Worm (Caenorhabditis elegans) whole organism, L1 larva: Measurements from ENCODE around the gene nhr-135.
A peak's percentile ranks its signal among the peaks of the same experiment; 100 is the strongest.

ENCODE experiments used
- C16A3.4 ChIP-seq: fragments of 150-350 bp; optimal IDR thresholded peaks from 2 replicates; lab custom pipeline; 2014; ENCODE audit warnings: missing biosample characterization, missing genetic modification characterization
- F16B12.6 ChIP-seq: fragments of 150-350 bp; optimal IDR thresholded peaks from 2 replicates; lab custom pipeline; 2014; ENCODE audit warnings: missing biosample characterization, missing genetic modification characterization
- aha-1 ChIP-seq: fragments of 150-350 bp; optimal IDR thresholded peaks from 2 replicates; lab custom pipeline; 2014; ENCODE audit warnings: missing biosample characterization, missing genetic modification characterization
- ama-1 ChIP-seq: fragments of 150-350 bp; optimal IDR thresholded peaks from 2 replicates; lab custom pipeline; 2014
- ceh-63 ChIP-seq: fragments of 200-800 bp; sonication (Bioruptor generic); optimal IDR thresholded peaks from 2 replicates; lab custom pipeline; 2018; ENCODE audit warnings: mild to moderate bottlenecking, missing genetic modification characterization, missing compliant biosample characterization
- ceh-8 ChIP-seq: fragments of 200-800 bp; sonication (Bioruptor generic); optimal IDR thresholded peaks from 2 replicates; lab custom pipeline; 2018; ENCODE audit warnings: mild to moderate bottlenecking, missing genetic modification characterization, moderate library complexity, missing compliant biosample characterization
- dsc-1 ChIP-seq: sonication (generic microtip); optimal IDR thresholded peaks from 2 replicates; lab custom pipeline; 2016; ENCODE audit warnings: mild to moderate bottlenecking, missing genetic modification characterization, missing compliant biosample characterization
- efl-1 ChIP-seq, 4 experiments: fragments of 150-350 bp; optimal IDR thresholded peaks in 3 of 4; peaks in 1 of 4; 1 replicate in 1 of 4; 2 replicates in 3 of 4; lab custom pipeline; 2014; ENCODE audit warnings: missing biosample characterization in 2 of 4, missing genetic modification characterization in 2 of 4, missing genetic modification reagents in 2 of 4
- efl-3 ChIP-seq: fragments of 200-800 bp; sonication (Bioruptor generic); optimal IDR thresholded peaks from 2 replicates; lab custom pipeline; 2018; ENCODE audit warnings: mild to moderate bottlenecking, missing genetic modification characterization, missing compliant biosample characterization
- egl-13 ChIP-seq: sonication (generic microtip); optimal IDR thresholded peaks from 2 replicates; lab custom pipeline; 2016; ENCODE audit warnings: missing genotype, missing genetic modification reagents, missing genetic modification characterization, missing compliant biosample characterization
- egl-27 ChIP-seq, 2 experiments: fragments of 150-350 bp in 1 of 2; sonication (generic microtip); optimal IDR thresholded peaks; 3 replicates each; lab custom pipeline; 2017 to 2018; ENCODE audit warnings: missing biosample characterization in 2 of 2, missing genetic modification characterization in 2 of 2, missing genetic modification reagents in 2 of 2
- elt-2 ChIP-seq: sonication (generic microtip); optimal IDR thresholded peaks from 2 replicates; lab custom pipeline; 2016; ENCODE audit warnings: missing genetic modification characterization, mild to moderate bottlenecking, inconsistent platforms, missing compliant biosample characterization, missing genetic modification reagents
- elt-3 ChIP-seq, 6 experiments: fragments of 150-350 bp in 1 of 6; sonication (generic microtip); optimal IDR thresholded peaks; 2 replicates each; lab custom pipeline; 2017 to 2018; ENCODE audit warnings: missing biosample characterization in 6 of 6, missing genetic modification characterization in 6 of 6, inconsistent platforms in 1 of 6
- ets-5 ChIP-seq: fragments of 200-800 bp; sonication (Bioruptor generic); IDR thresholded peaks from 2 replicates; pipeline ENCODE4 v1.3.6; 2022; ENCODE audit warnings: missing genetic modification characterization, missing compliant biosample characterization
- fkh-10 ChIP-seq: sonication (generic microtip); optimal IDR thresholded peaks from 2 replicates; lab custom pipeline; 2017; ENCODE audit warnings: missing biosample characterization, missing genetic modification reagents, missing genetic modification characterization
- grh-1 ChIP-seq: fragments of 200-800 bp; sonication (Bioruptor generic); IDR thresholded peaks from 2 replicates; pipeline ENCODE4 v1.3.6; 2022; ENCODE audit warnings: missing genetic modification reagents, missing genetic modification characterization, missing compliant biosample characterization
- hlh-4 ChIP-seq: sonication (generic microtip); optimal IDR thresholded peaks from 2 replicates; lab custom pipeline; 2016; ENCODE audit warnings: mild to moderate bottlenecking, missing genetic modification characterization, missing compliant biosample characterization
- hpl-2 ChIP-seq: fragments of 150-350 bp; optimal IDR thresholded peaks from 2 replicates; lab custom pipeline; 2014; ENCODE audit warnings: missing biosample characterization, missing genetic modification reagents, missing genetic modification characterization
- lin-14 ChIP-seq: fragments of 200-800 bp; sonication (Bioruptor generic); optimal IDR thresholded peaks from 2 replicates; lab custom pipeline; 2018; ENCODE audit warnings: mild to moderate bottlenecking, missing genetic modification characterization, moderate library complexity, missing compliant biosample characterization
- lin-15B ChIP-seq: fragments of 150-350 bp; sonication (generic microtip); optimal IDR thresholded peaks from 3 replicates; lab custom pipeline; 2014; ENCODE audit warnings: missing biosample characterization, missing genetic modification characterization
- lsy-2 ChIP-seq, 2 experiments: fragments of 150-350 bp; optimal IDR thresholded peaks; 2 replicates each; lab custom pipeline; 2014; ENCODE audit warnings: missing biosample characterization in 2 of 2, missing genetic modification characterization in 2 of 2
- mdl-1 ChIP-seq, 2 experiments: fragments of 150-350 bp; optimal IDR thresholded peaks; 2 replicates each; lab custom pipeline; 2014 to 2017; ENCODE audit warnings: missing biosample characterization in 2 of 2, missing genetic modification characterization in 2 of 2, inconsistent platforms in 1 of 2
- mep-1 ChIP-seq: fragments of 150-350 bp; optimal IDR thresholded peaks from 2 replicates; lab custom pipeline; 2014; ENCODE audit warnings: missing biosample characterization, missing genetic modification characterization
- nhr-11 ChIP-seq: fragments of 150-350 bp; optimal IDR thresholded peaks from 2 replicates; lab custom pipeline; 2014; ENCODE audit warnings: missing biosample characterization, missing genetic modification characterization
- nhr-19 ChIP-seq: fragments of 200-800 bp; sonication (Bioruptor generic); conservative IDR thresholded peaks from 2 replicates; pipeline ENCODE4 v1.3.6; 2022; ENCODE audit warnings: missing genetic modification characterization, missing compliant biosample characterization
- nhr-20 ChIP-seq: sonication (generic microtip); optimal IDR thresholded peaks from 2 replicates; lab custom pipeline; 2016; ENCODE audit warnings: mild to moderate bottlenecking, missing genetic modification characterization, missing compliant biosample characterization
- nhr-71 ChIP-seq: sonication (generic microtip); optimal IDR thresholded peaks from 2 replicates; lab custom pipeline; 2016; ENCODE audit warnings: mild to moderate bottlenecking, missing genetic modification characterization, moderate library complexity, missing compliant biosample characterization
- nhr-77 ChIP-seq: fragments of 150-350 bp; optimal IDR thresholded peaks from 2 replicates; lab custom pipeline; 2014; ENCODE audit warnings: missing biosample characterization, missing genetic modification characterization
- nhr-84 ChIP-seq: sonication (generic microtip); optimal IDR thresholded peaks from 2 replicates; lab custom pipeline; 2017; ENCODE audit warnings: missing biosample characterization, missing genetic modification characterization
- nhr-85 ChIP-seq: sonication (generic microtip); peaks from one replicate; lab custom pipeline; 2016; ENCODE audit warnings: missing genetic modification characterization, inconsistent platforms, missing compliant biosample characterization
- nhr-90 ChIP-seq: sonication (generic microtip); optimal IDR thresholded peaks from 2 replicates; lab custom pipeline; 2016; ENCODE audit warnings: mild to moderate bottlenecking, missing genetic modification characterization, missing compliant biosample characterization; ENCODE audit not compliant: poor library complexity
- pqm-1 ChIP-seq: sonication (generic microtip); optimal IDR thresholded peaks from 3 replicates; lab custom pipeline; 2017; ENCODE audit warnings: missing biosample characterization, missing genetic modification characterization
- snpc-4 ChIP-seq: fragments of 150-350 bp; optimal IDR thresholded peaks from 2 replicates; lab custom pipeline; 2014; ENCODE audit warnings: missing biosample characterization, missing genetic modification characterization
- sup-37 ChIP-seq: fragments of 200-800 bp; sonication (Bioruptor generic); optimal IDR thresholded peaks from 2 replicates; lab custom pipeline; 2018; ENCODE audit warnings: mild to moderate bottlenecking, missing genetic modification characterization, missing compliant biosample characterization
- tbx-2 ChIP-seq: sonication (generic microtip); optimal IDR thresholded peaks from 2 replicates; lab custom pipeline; 2016; ENCODE audit warnings: missing genetic modification characterization, missing compliant biosample characterization
- tlp-1 ChIP-seq: fragments of 150-350 bp; optimal IDR thresholded peaks from 2 replicates; lab custom pipeline; 2014; ENCODE audit warnings: missing biosample characterization, missing genetic modification characterization
- unc-130 ChIP-seq: fragments of 150-350 bp; optimal IDR thresholded peaks from 2 replicates; lab custom pipeline; 2017; ENCODE audit warnings: missing biosample characterization, missing genetic modification characterization, inconsistent platforms
- vab-15 ChIP-seq: sonication (generic microtip); optimal IDR thresholded peaks from 2 replicates; lab custom pipeline; 2017; ENCODE audit warnings: missing genotype, mild to moderate bottlenecking, missing genetic modification characterization, missing compliant biosample characterization
- ztf-11 ChIP-seq, 2 experiments: sonication (generic microtip); optimal IDR thresholded peaks; 2 replicates each; lab custom pipeline; 2016 to 2017; ENCODE audit warnings: missing genetic modification characterization in 2 of 2, missing biosample characterization in 1 of 2, missing compliant biosample characterization in 1 of 2

The nhr-135 gene

DNA sequence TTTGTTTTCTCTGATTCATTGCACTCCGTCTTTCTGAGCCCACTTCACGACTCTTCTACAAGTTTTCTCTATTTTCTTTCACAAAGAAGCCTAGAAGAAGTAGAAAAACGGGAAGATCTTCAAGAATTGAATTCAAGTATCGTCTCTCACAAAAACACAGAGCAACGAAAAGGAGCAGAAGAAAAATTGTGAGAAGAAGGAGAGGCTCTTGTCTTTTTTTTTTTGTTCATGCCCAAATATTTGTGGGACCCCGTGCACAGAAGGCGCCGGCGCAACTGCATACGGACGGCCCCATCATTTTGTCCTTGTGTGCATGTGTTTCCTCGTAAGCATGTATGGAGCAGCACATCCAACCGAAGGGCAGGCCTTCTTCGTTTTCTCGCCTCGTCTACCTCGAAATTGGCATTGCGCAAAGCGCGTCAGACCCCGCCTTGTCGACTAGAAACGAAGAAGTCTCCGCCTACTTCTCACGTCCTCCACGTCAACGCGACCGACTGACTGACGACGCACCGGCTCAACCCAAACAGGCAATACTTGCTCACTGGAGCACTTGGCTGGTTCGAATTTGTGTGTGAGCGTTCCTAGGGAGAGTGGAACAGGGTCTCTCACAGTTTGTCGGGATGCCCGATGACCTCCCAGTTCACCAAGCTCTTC lies 13.1 kb upstream of the nhr-135 start:
- TF ChIP-seq F16B12.6 (tag; lab: Kevin White, UChicago): no peak
- peak; percentile 60 for TF ChIP-seq fkh-10 (GFP tag; lab: Kevin White, UChicago)
- TF ChIP-seq elt-3 (tag; optimal IDR thresholded peaks at IDR 0.05; lab: Kevin White, UChicago): no peak
- no peak for TF ChIP-seq ets-5 (GFP tag; lab: Robert Waterston, UW)
- no peak for TF ChIP-seq efl-1 (optimal IDR thresholded peaks at IDR 0.05; lab: Kevin White, UChicago)
- TF ChIP-seq efl-1 (GFP tag; optimal IDR thresholded peaks at IDR 0.05 in 1 of 2; lab: Kevin White, UChicago): no peak
- TF ChIP-seq lin-14 (GFP tag; lab: Kevin White, UChicago): peak; percentile 44
- TF ChIP-seq, all 84 proteins: peak for 2

DNA sequence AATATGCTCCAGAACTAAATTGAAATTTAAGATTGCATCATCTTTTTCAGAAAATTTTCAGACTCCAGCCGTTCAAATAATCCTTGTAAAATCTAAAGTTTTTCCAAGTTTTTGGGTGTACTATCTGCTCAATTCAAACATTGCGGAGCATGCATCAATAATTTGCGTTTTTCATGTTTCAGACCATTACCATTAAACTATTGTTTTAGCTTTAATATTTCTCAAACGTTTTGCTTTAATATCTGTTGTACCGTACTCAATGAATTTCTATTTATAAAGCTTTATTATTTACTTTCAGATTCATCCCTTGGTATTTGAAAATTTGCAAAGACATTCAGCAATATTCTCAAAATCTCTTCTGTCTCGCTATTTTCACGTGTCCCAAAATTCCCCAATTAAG lies 9.7 kb upstream of the nhr-135 start, which contains the start of gene odr-2:
TSS of gene odr-2 (plus strand) at position 301 of the 400 bp plus-strand sequence.
- no peak for TF ChIP-seq vab-15 (tag; lab: Kevin White, UChicago)
- TF ChIP-seq sup-37 (GFP tag; lab: Kevin White, UChicago): no peak
- TF ChIP-seq grh-1 (GFP tag; lab: Robert Waterston, UW): no peak
- no peak for TF ChIP-seq fkh-10 (GFP tag; lab: Kevin White, UChicago)
- no peak for TF ChIP-seq C16A3.4
- no peak for TF ChIP-seq lin-15B (tag; lab: Kevin White, UChicago)
- TF ChIP-seq ceh-63 (GFP tag; lab: Kevin White, UChicago): no peak
- TF ChIP-seq lin-14 (GFP tag; lab: Kevin White, UChicago): no peak
- no peak for TF ChIP-seq pqm-1
- no peak for TF ChIP-seq ceh-8
- no peak for TF ChIP-seq ama-1 (lab: Kevin White, UChicago)
- TF ChIP-seq hlh-4 (tag; lab: Kevin White, UChicago): no peak
- TF ChIP-seq tlp-1 (tag; lab: Kevin White, UChicago): no peak

DNA sequence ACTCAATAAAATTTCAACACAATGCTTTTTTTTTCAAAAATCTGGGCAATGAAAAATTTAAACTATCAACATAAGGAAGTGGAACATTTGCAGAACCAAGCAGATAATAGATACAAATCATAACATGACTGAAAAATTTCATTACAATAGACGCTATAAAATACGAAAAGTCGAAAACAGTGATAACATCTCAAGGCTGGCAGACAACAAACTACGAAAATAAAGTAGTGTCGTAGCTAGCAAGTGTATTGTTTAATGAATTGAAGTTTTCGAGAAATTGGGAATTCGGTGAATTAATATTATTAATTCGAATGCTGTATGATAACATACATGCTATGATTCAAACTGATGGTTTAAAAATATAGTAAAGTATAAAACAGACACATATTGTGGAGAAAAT lies 3.2 kb upstream of the nhr-135 start:
- TF ChIP-seq ztf-11 (tag; optimal IDR thresholded peaks at IDR 0.05; lab: Kevin White, UChicago) (no peak), efl-1 (optimal IDR thresholded peaks at IDR 0.05; lab: Kevin White, UChicago) (no peak), efl-1 (GFP tag; optimal IDR thresholded peaks at IDR 0.05 in 1 of 2; lab: Kevin White, UChicago) (peak in 1 of 2 experiments; percentile 6)

DNA sequence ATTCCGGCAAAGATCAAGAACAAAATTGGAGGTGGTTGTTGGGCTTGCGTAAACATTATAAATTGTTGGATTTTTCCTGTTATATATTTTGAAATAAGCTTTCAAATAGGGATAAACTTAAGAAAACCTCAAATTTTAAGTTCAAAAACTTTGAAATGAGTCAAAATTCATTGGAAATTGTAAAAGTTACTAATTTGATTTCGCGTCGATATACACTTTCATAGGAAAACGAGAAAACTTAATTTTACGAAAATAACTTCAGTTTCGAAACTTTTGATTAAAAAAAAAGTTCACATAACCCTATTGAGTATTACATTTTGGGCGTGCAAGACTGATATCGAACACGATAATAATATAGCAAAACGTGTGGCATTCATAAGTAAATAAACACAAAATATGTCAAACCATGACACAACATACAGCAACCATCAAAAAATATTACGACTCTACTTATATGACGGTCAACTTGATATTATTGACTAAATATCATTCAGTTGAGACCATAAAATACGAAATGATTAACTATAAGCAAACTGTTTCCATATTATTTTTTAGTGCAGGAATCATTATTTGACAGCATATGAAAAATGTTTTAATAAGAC lies 2.7 kb upstream of the nhr-135 start:
- TF ChIP-seq F16B12.6 (tag; lab: Kevin White, UChicago) (no peak), ama-1 (lab: Kevin White, UChicago) (no peak), nhr-11 (no peak), egl-27 (tag; optimal IDR thresholded peaks at IDR 0.05; lab: Kevin White, UChicago) (no peak), efl-1 (optimal IDR thresholded peaks at IDR 0.05; lab: Kevin White, UChicago) (no peak), efl-1 (GFP tag; optimal IDR thresholded peaks at IDR 0.05 in 1 of 2; lab: Kevin White, UChicago) (peak in 1 of 2 experiments; percentile 91)

DNA sequence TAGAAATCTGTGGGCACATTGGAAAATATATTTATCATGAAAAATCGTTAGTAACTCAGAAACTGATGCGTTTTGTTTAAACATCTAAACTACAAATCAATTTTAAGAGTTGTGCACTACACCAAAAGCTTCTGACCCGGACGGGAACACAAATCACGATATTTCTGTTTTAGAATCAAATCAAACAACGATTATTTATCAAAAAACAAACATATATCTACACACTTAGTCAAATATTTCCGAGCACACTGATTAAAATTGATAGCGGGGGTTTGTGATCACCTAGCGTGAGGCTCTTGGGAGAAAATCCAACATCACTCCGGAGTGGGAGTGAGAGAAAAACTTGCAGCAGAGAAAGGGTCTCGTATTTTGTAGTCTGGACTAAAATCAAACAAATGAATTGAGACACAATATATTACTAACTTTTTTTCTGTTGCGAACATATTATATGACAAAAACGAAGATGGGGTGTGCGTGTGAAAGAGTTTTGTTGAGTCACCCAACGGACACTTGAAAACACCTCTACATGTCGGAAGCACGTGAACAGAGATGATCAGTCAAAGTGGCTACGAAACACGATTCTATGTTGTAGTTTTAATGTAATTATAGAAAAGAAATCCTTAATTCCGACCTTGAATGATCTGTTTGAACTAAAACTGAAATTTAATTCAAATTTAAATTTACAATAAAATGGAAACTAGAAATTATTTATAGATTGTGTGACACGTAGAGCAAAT lies 1.9 kb upstream of the nhr-135 start:
- TF ChIP-seq aha-1 (no peak), nhr-71 (peak; percentile 19), unc-130 (no peak), ceh-8 (no peak), dsc-1 (tag; lab: Kevin White, UChicago) (peak; percentile 14), snpc-4 (tag; lab: Kevin White, UChicago) (no peak), nhr-77 (no peak), lsy-2 (tag; optimal IDR thresholded peaks at IDR 0.05; lab: Kevin White, UChicago) (no peak), hlh-4 (tag; lab: Kevin White, UChicago) (no peak), efl-3 (GFP tag; lab: Kevin White, UChicago) (no peak), nhr-20 (tag; lab: Kevin White, UChicago) (peak; percentile 51), egl-27 (tag; optimal IDR thresholded peaks at IDR 0.05; lab: Kevin White, UChicago) (no peak), nhr-85 (tag; lab: Kevin White, UChicago) (peak; percentile 71), tbx-2 (tag; lab: Kevin White, UChicago) (no peak), nhr-84 (tag; lab: Kevin White, UChicago) (no peak), nhr-90 (tag; lab: Kevin White, UChicago) (no peak), mep-1 (tag; lab: Kevin White, UChicago) (no peak), sup-37 (GFP tag; lab: Kevin White, UChicago) (no peak), mdl-1 (tag; optimal IDR thresholded peaks at IDR 0.05; lab: Kevin White, UChicago) (no peak), fkh-10 (GFP tag; lab: Kevin White, UChicago) (no peak), nhr-19 (GFP tag; lab: Robert Waterston, UW) (no peak), ceh-63 (GFP tag; lab: Kevin White, UChicago) (no peak), hpl-2 (GFP tag; lab: Kevin White, UChicago) (no peak), lin-14 (GFP tag; lab: Kevin White, UChicago) (peak; percentile 15), egl-13 (tag; lab: Kevin White, UChicago) (no peak), elt-2 (tag; lab: Kevin White, UChicago) (peak; percentile 67)
